Worm (Caenorhabditis elegans) whole organism, L2 larva: ENCODE results near the gene swd-2.1.

Experiments used
- C34F6.9 ChIP-seq: fragments of 150-350 bp; optimal IDR thresholded peaks from 2 replicates; lab custom pipeline; 2014; ENCODE audit warnings: missing biosample characterization, missing genetic modification characterization
- F13H6.1 ChIP-seq: sonication (generic microtip); optimal IDR thresholded peaks from 2 replicates; lab custom pipeline; 2016; ENCODE audit warnings: missing genetic modification characterization, missing compliant biosample characterization
- R02D3.7 ChIP-seq: fragments of 150-350 bp; optimal IDR thresholded peaks from 2 replicates; lab custom pipeline; 2014; ENCODE audit warnings: missing biosample characterization, missing genetic modification characterization
- Y55F3AM.14 ChIP-seq: fragments of 200-800 bp; sonication (Bioruptor generic); optimal IDR thresholded peaks from 2 replicates; lab custom pipeline; 2018; ENCODE audit warnings: mild to moderate bottlenecking, missing genetic modification characterization, missing compliant biosample characterization
- ZK546.5 ChIP-seq: sonication (generic microtip); optimal IDR thresholded peaks from 2 replicates; lab custom pipeline; 2017; ENCODE audit warnings: missing biosample characterization, missing genetic modification characterization
- alr-1 ChIP-seq: fragments of 150-350 bp; optimal IDR thresholded peaks from 2 replicates; lab custom pipeline; 2014; ENCODE audit warnings: missing biosample characterization, missing genetic modification characterization
- aly-2 ChIP-seq: fragments of 150-350 bp; optimal IDR thresholded peaks from 2 replicates; lab custom pipeline; 2014; ENCODE audit warnings: missing biosample characterization, missing genetic modification characterization
- ama-1 ChIP-seq: fragments of 150-350 bp; optimal IDR thresholded peaks from 2 replicates; lab custom pipeline; 2018; ENCODE audit warnings: inconsistent platforms
- blmp-1 ChIP-seq: sonication (generic microtip); optimal IDR thresholded peaks from 2 replicates; lab custom pipeline; 2017; ENCODE audit warnings: missing genetic modification characterization, mild to moderate bottlenecking, missing compliant biosample characterization, antibody characterized with exemption, moderate library complexity; ENCODE audit not compliant: insufficient read depth
- ceh-16 ChIP-seq: fragments of 150-350 bp; optimal IDR thresholded peaks from 2 replicates; lab custom pipeline; 2014; ENCODE audit warnings: missing biosample characterization, missing genetic modification characterization
- ceh-82 ChIP-seq: fragments of 150-350 bp; optimal IDR thresholded peaks from 2 replicates; lab custom pipeline; 2014; ENCODE audit warnings: missing biosample characterization, missing genetic modification characterization
- crh-2 ChIP-seq: sonication (generic microtip); optimal IDR thresholded peaks from 2 replicates; lab custom pipeline; 2017; ENCODE audit warnings: missing biosample characterization, missing genetic modification characterization
- dmd-4 ChIP-seq: sonication (generic microtip); optimal IDR thresholded peaks from 2 replicates; lab custom pipeline; 2017; ENCODE audit warnings: missing biosample characterization, missing genetic modification characterization
- egl-27 ChIP-seq: sonication (generic microtip); optimal IDR thresholded peaks from 3 replicates; lab custom pipeline; 2017; ENCODE audit warnings: missing biosample characterization, missing genetic modification reagents, missing genetic modification characterization
- elt-1 ChIP-seq: fragments of 150-350 bp; optimal IDR thresholded peaks from 2 replicates; lab custom pipeline; 2014; ENCODE audit warnings: missing biosample characterization, missing genetic modification characterization
- elt-3 ChIP-seq: sonication (generic microtip); optimal IDR thresholded peaks from 2 replicates; lab custom pipeline; 2017; ENCODE audit warnings: missing biosample characterization, missing genetic modification characterization
- fos-1 ChIP-seq: fragments of 150-350 bp; optimal IDR thresholded peaks from 2 replicates; lab custom pipeline; 2014; ENCODE audit warnings: missing biosample characterization, missing genetic modification characterization
- gmeb-1 ChIP-seq: fragments of 150-350 bp; optimal IDR thresholded peaks from 2 replicates; lab custom pipeline; 2014; ENCODE audit warnings: missing biosample characterization, missing genetic modification characterization
- lin-11 ChIP-seq: fragments of 150-350 bp; sonication (generic microtip); optimal IDR thresholded peaks from 2 replicates; lab custom pipeline; 2014; ENCODE audit warnings: missing biosample characterization, missing genetic modification characterization, inconsistent platforms, mixed read lengths
- lin-13 ChIP-seq: fragments of 150-350 bp; optimal IDR thresholded peaks from 2 replicates; lab custom pipeline; 2014; ENCODE audit warnings: missing biosample characterization, missing genetic modification reagents, missing genetic modification characterization
- lin-39 ChIP-seq: fragments of 150-350 bp; optimal IDR thresholded peaks from 2 replicates; lab custom pipeline; 2014; ENCODE audit warnings: missing biosample characterization, missing genetic modification reagents, missing genetic modification characterization
- lsy-2 ChIP-seq, 2 experiments: fragments of 150-350 bp in 1 of 2; sonication (generic microtip) in 1 of 2; optimal IDR thresholded peaks; 2 replicates each; lab custom pipeline; 2014 to 2017; ENCODE audit warnings: missing biosample characterization in 2 of 2, missing genetic modification characterization in 2 of 2
- mab-5 ChIP-seq: fragments of 150-350 bp; optimal IDR thresholded peaks from 2 replicates; lab custom pipeline; 2014; ENCODE audit warnings: missing biosample characterization, missing genetic modification characterization
- mbf-1 ChIP-seq: sonication (generic microtip); optimal IDR thresholded peaks from 2 replicates; lab custom pipeline; 2017; ENCODE audit warnings: missing biosample characterization, missing genetic modification characterization
- mdl-1 ChIP-seq, 2 experiments: fragments of 150-350 bp in 1 of 2; sonication (generic microtip) in 1 of 2; optimal IDR thresholded peaks; 2 replicates each; lab custom pipeline; 2017; ENCODE audit warnings: missing biosample characterization in 2 of 2, missing genetic modification characterization in 2 of 2
- nhr-10 ChIP-seq: sonication (generic microtip); optimal IDR thresholded peaks from 2 replicates; lab custom pipeline; 2017; ENCODE audit warnings: missing biosample characterization, missing genetic modification characterization
- nhr-11 ChIP-seq: fragments of 150-350 bp; optimal IDR thresholded peaks from 2 replicates; lab custom pipeline; 2014; ENCODE audit warnings: missing biosample characterization, missing genetic modification characterization
- nhr-12 ChIP-seq: fragments of 150-350 bp; optimal IDR thresholded peaks from 2 replicates; lab custom pipeline; 2014; ENCODE audit warnings: missing biosample characterization, missing genetic modification characterization
- nhr-129 ChIP-seq: fragments of 150-350 bp; optimal IDR thresholded peaks from 2 replicates; lab custom pipeline; 2014; ENCODE audit warnings: missing biosample characterization, missing genetic modification characterization
- nhr-21 ChIP-seq: fragments of 150-350 bp; optimal IDR thresholded peaks from 2 replicates; lab custom pipeline; 2014; ENCODE audit warnings: missing biosample characterization, missing genetic modification characterization
- nhr-23 ChIP-seq: fragments of 150-350 bp; optimal IDR thresholded peaks from 2 replicates; lab custom pipeline; 2014; ENCODE audit warnings: missing biosample characterization, missing genetic modification reagents, missing genetic modification characterization
- nhr-237 ChIP-seq: fragments of 150-350 bp; optimal IDR thresholded peaks from 2 replicates; lab custom pipeline; 2014; ENCODE audit warnings: missing biosample characterization, missing genetic modification characterization
- nhr-25 ChIP-seq: fragments of 150-350 bp; sonication (generic microtip); optimal IDR thresholded peaks from 3 replicates; lab custom pipeline; 2014; ENCODE audit warnings: missing biosample characterization, missing genetic modification characterization
- nhr-6 ChIP-seq: fragments of 150-350 bp; optimal IDR thresholded peaks from 2 replicates; lab custom pipeline; 2014; ENCODE audit warnings: missing biosample characterization, missing genetic modification characterization
- nhr-77 ChIP-seq: fragments of 150-350 bp; optimal IDR thresholded peaks from 2 replicates; lab custom pipeline; 2014; ENCODE audit warnings: missing biosample characterization, missing genetic modification characterization
- peb-1 ChIP-seq: fragments of 150-350 bp; optimal IDR thresholded peaks from 2 replicates; lab custom pipeline; 2014; ENCODE audit warnings: missing biosample characterization, missing genetic modification characterization
- sem-4 ChIP-seq: fragments of 150-350 bp; optimal IDR thresholded peaks from 2 replicates; lab custom pipeline; 2014; ENCODE audit warnings: missing biosample characterization, missing genetic modification reagents, missing genetic modification characterization
- skn-1 ChIP-seq: sonication (generic microtip); optimal IDR thresholded peaks from 2 replicates; lab custom pipeline; 2017; ENCODE audit warnings: missing biosample characterization, missing genetic modification characterization
- sma-3 ChIP-seq: sonication (generic microtip); optimal IDR thresholded peaks from 2 replicates; lab custom pipeline; 2016; ENCODE audit warnings: missing genetic modification reagents, missing genetic modification characterization, missing compliant biosample characterization
- sma-9 ChIP-seq, 2 experiments: fragments of 150-350 bp in 1 of 2; sonication (generic microtip) in 1 of 2; optimal IDR thresholded peaks; 2 replicates each; lab custom pipeline; 2014 to 2016; ENCODE audit warnings: missing genetic modification characterization in 2 of 2, mild to moderate bottlenecking in 1 of 2, missing biosample characterization in 1 of 2, missing compliant biosample characterization in 1 of 2, missing genetic modification reagents in 1 of 2, moderate library complexity in 1 of 2
- snpc-4 ChIP-seq: fragments of 150-350 bp; optimal IDR thresholded peaks from 2 replicates; lab custom pipeline; 2014; ENCODE audit warnings: missing biosample characterization, missing genetic modification characterization
- unc-39 ChIP-seq: fragments of 150-350 bp; optimal IDR thresholded peaks from 2 replicates; lab custom pipeline; 2014; ENCODE audit warnings: missing biosample characterization, missing genetic modification characterization
- unc-55 ChIP-seq: fragments of 150-350 bp; sonication (generic microtip); optimal IDR thresholded peaks from 3 replicates; lab custom pipeline; 2014; ENCODE audit warnings: missing biosample characterization, missing genetic modification reagents, missing genetic modification characterization
- unc-62 ChIP-seq: fragments of 150-350 bp; optimal IDR thresholded peaks from 2 replicates; lab custom pipeline; 2014; ENCODE audit warnings: missing biosample characterization, missing genetic modification reagents, missing genetic modification characterization
- zag-1 ChIP-seq: fragments of 150-350 bp; optimal IDR thresholded peaks from 2 replicates; lab custom pipeline; 2014; ENCODE audit warnings: missing biosample characterization, missing genetic modification characterization
- ztf-1 ChIP-seq: fragments of 200-800 bp; sonication (Bioruptor generic); conservative IDR thresholded peaks from 2 replicates; pipeline ENCODE4 v1.3.6; 2022; ENCODE audit warnings: missing genetic modification characterization, missing compliant biosample characterization
- ztf-11 ChIP-seq: sonication (generic microtip); optimal IDR thresholded peaks from 2 replicates; lab custom pipeline; 2017; ENCODE audit warnings: missing biosample characterization, missing genetic modification characterization
- ztf-4 ChIP-seq: fragments of 150-350 bp; optimal IDR thresholded peaks from 2 replicates; lab custom pipeline; 2014; ENCODE audit warnings: missing biosample characterization, missing genetic modification characterization

swd-2.1 gene

DNA sequence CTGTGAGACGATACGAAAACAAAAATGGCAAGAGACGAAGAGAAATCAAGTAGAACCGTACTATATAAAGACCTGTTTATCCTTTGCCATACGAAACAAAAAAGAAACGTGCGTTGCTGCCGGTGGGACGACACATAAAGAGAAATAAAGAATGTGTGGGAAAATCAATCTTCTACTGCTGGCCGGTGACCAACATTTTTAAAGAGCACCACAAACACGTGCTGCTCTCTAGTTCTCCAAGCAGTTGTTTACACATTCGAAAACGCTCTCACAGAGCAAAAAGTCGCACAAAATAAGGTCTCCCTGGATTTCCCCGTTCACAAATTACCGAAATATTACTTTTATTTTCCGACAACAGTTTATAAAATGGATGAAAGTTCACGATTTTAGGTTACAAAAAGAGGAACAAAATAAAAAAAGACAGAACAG, 13.7 kb downstream of the swd-2.1 start, which contains the start of gene imp-3:
imp-3 (minus strand) TSS at position 93 of the 429 bp plus-strand sequence.
- no peak for TF ChIP-seq nhr-23 (tag; lab: Kevin White, UChicago)
- no peak for TF ChIP-seq dmd-4 (tag; lab: Kevin White, UChicago)
- TF ChIP-seq nhr-10 (tag; lab: Kevin White, UChicago): no peak
- no peak for TF ChIP-seq unc-39 (tag; lab: Kevin White, UChicago)
- TF ChIP-seq nhr-25 (tag; lab: Kevin White, UChicago): peak; percentile 65
- peak; percentile 57 for TF ChIP-seq F13H6.1 (tag; lab: Kevin White, UChicago)
- TF ChIP-seq ceh-82: no peak
- no peak for TF ChIP-seq lin-11 (tag; lab: Kevin White, UChicago)
- no peak for TF ChIP-seq mbf-1 (tag; lab: Kevin White, UChicago)
- TF ChIP-seq mab-5 (tag; lab: Kevin White, UChicago): peak; percentile 4
- TF ChIP-seq ceh-16: no peak
- no peak for TF ChIP-seq nhr-12 (tag; lab: Kevin White, UChicago)
- no peak for TF ChIP-seq sem-4 (tag; lab: Kevin White, UChicago)
- TF ChIP-seq skn-1: no peak
- no peak for TF ChIP-seq elt-1
- no peak for TF ChIP-seq nhr-11 (tag; lab: Kevin White, UChicago)
- TF ChIP-seq nhr-77 (tag; lab: Kevin White, UChicago): no peak
- no peak for TF ChIP-seq ztf-1 (GFP tag; lab: Robert Waterston, UW)
- TF ChIP-seq peb-1: no peak
- TF ChIP-seq sma-3 (GFP tag; lab: Kevin White, UChicago): peak; percentile 61
- TF ChIP-seq gmeb-1 (tag; lab: Kevin White, UChicago): peak; percentile 61
- TF ChIP-seq blmp-1 (tag; lab: Kevin White, UChicago): no peak
- no peak for TF ChIP-seq alr-1
- no peak for TF ChIP-seq snpc-4 (tag; lab: Kevin White, UChicago)
- TF ChIP-seq ZK546.5: no peak
- peak; percentile 44 to 65 for TF ChIP-seq mdl-1 (tag; optimal IDR thresholded peaks at IDR 0.05; lab: Kevin White, UChicago)
- peak; percentile 71 for TF ChIP-seq nhr-129 (tag; lab: Kevin White, UChicago)
- no peak for TF ChIP-seq fos-1 (tag; lab: Kevin White, UChicago)
- TF ChIP-seq unc-62 (GFP tag; lab: Kevin White, UChicago): no peak
- TF ChIP-seq unc-55 (GFP tag; lab: Kevin White, UChicago): peak; percentile 25
- TF ChIP-seq egl-27 (tag; lab: Kevin White, UChicago): no peak
- TF ChIP-seq Y55F3AM.14: peak; percentile 27
- no peak for TF ChIP-seq R02D3.7 (tag; lab: Kevin White, UChicago)
- no peak for TF ChIP-seq ztf-11 (tag; lab: Kevin White, UChicago)
- TF ChIP-seq nhr-237: no peak
- no peak for TF ChIP-seq zag-1
- peak; percentile 26 for TF ChIP-seq sma-9 (GFP tag; optimal IDR thresholded peaks at IDR 0.05; lab: Kevin White, UChicago)
- TF ChIP-seq sma-9 (tag; optimal IDR thresholded peaks at IDR 0.05; lab: Kevin White, UChicago): no peak
- peak; percentile 54 for TF ChIP-seq lin-13
- no peak for TF ChIP-seq lin-39 (tag; lab: Kevin White, UChicago)
- peak; percentile 22 for TF ChIP-seq C34F6.9 (tag; lab: Kevin White, UChicago)
- TF ChIP-seq ama-1 (lab: Kevin White, UChicago): peak; percentile 86
- TF ChIP-seq ztf-4: no peak
- peak in 1 of 2 experiments; percentile 73 for TF ChIP-seq lsy-2 (tag; optimal IDR thresholded peaks at IDR 0.05; lab: Kevin White, UChicago)
- TF ChIP-seq elt-3 (tag; lab: Kevin White, UChicago): no peak
- TF ChIP-seq nhr-21 (tag; lab: Kevin White, UChicago): peak; percentile 44
- peak; percentile 69 for TF ChIP-seq crh-2 (tag; lab: Kevin White, UChicago)
- TF ChIP-seq nhr-6 (tag; lab: Kevin White, UChicago): peak; percentile 32
- TF ChIP-seq aly-2: no peak
